Fruit fly (Drosophila melanogaster) whole organism, wandering third instar larva: ENCODE results near the gene CG11562.

Source experiments
- Abd-B ChIP-seq: fragments of >200 bp; optimal IDR thresholded peaks from 2 replicates; lab custom pipeline; 2017; ENCODE audit warnings: missing biosample characterization, missing genetic modification characterization
- CG32264 ChIP-seq: fragments of 200-800 bp; sonication (Bioruptor generic); optimal IDR thresholded peaks from 2 replicates; lab custom pipeline; 2016; ENCODE audit warnings: missing biosample characterization, missing genetic modification characterization
- CrebA ChIP-seq: fragments of 200-800 bp; sonication (Bioruptor generic); optimal IDR thresholded peaks from 2 replicates; lab custom pipeline; 2016; ENCODE audit warnings: missing biosample characterization, mild to moderate bottlenecking, missing genetic modification characterization, borderline replicate concordance
- Dfd ChIP-seq: fragments of >200 bp; optimal IDR thresholded peaks from 2 replicates; lab custom pipeline; 2017; ENCODE audit warnings: missing biosample characterization, missing genetic modification characterization
- GATAd ChIP-seq: sonication (Bioruptor generic); optimal IDR thresholded peaks from 2 replicates; lab custom pipeline; 2016; ENCODE audit warnings: missing biosample characterization, missing genetic modification characterization
- Hr83 ChIP-seq: fragments of 200-300 bp; sonication (Bioruptor generic); optimal IDR thresholded peaks from 2 replicates; lab custom pipeline; 2016; ENCODE audit warnings: missing biosample characterization, mild to moderate bottlenecking, missing genetic modification characterization, moderate library complexity; ENCODE audit not compliant: poor library complexity, severe bottlenecking
- Mio ChIP-seq: sonication (Bioruptor generic); optimal IDR thresholded peaks from 2 replicates; lab custom pipeline; 2016; ENCODE audit warnings: missing biosample characterization, missing genetic modification characterization
- N ChIP-seq: fragments of >200 bp; optimal IDR thresholded peaks from 2 replicates; lab custom pipeline; 2018; ENCODE audit warnings: missing biosample characterization, missing external identifiers, missing genetic modification characterization
- Rel ChIP-seq, 2 experiments: fragments of 200-800 bp; sonication (Bioruptor generic) in 1 of 2; optimal IDR thresholded peaks; 2 replicates in 1 of 2; 3 replicates in 1 of 2; lab custom pipeline; 2016 to 2019; ENCODE audit warnings: mild to moderate bottlenecking in 2 of 2, missing biosample characterization in 2 of 2, missing genetic modification characterization in 2 of 2, moderate library complexity in 1 of 2
- Vsx2 ChIP-seq: fragments of 200-300, 225-300 bp; sonication (Bioruptor generic); optimal IDR thresholded peaks from 2 replicates; lab custom pipeline; 2018; ENCODE audit warnings: missing biosample characterization, missing genetic modification characterization; ENCODE audit not compliant: partially characterized antibody
- brk ChIP-seq: fragments of 200-800 bp; sonication (Bioruptor generic); optimal IDR thresholded peaks from 2 replicates; lab custom pipeline; 2016; ENCODE audit warnings: missing biosample characterization, mild to moderate bottlenecking, missing genetic modification characterization
- dl ChIP-seq, 2 experiments: fragments of 175-275, 200-275 bp in 1 of 2; fragments of 200-275 bp in 1 of 2; sonication (Bioruptor generic); optimal IDR thresholded peaks; lab custom pipeline; 2018; ENCODE audit warnings: mild to moderate bottlenecking in 2 of 2, missing biosample characterization in 2 of 2, missing genetic modification characterization in 2 of 2, moderate library complexity in 2 of 2; ENCODE audit not compliant: partially characterized antibody in 2 of 2, insufficient read depth in 1 of 2
- dsf ChIP-seq: sonication (Bioruptor generic); optimal IDR thresholded peaks from 2 replicates; lab custom pipeline; 2016; ENCODE audit warnings: missing biosample characterization, missing genetic modification characterization, borderline replicate concordance
- ey ChIP-seq: fragments of 200-800 bp; sonication (Bioruptor generic); optimal IDR thresholded peaks from 2 replicates; lab custom pipeline; 2016; ENCODE audit warnings: missing biosample characterization, missing genetic modification characterization
- foxo ChIP-seq, 2 experiments: fragments of 200-800 bp; sonication (Bioruptor generic); optimal IDR thresholded peaks; 2 replicates in 1 of 2; 3 replicates in 1 of 2; lab custom pipeline; 2016 to 2017; ENCODE audit warnings: missing biosample characterization in 2 of 2, missing genetic modification characterization in 2 of 2
- fru ChIP-seq: fragments of 200-800 bp; sonication (Bioruptor generic); optimal IDR thresholded peaks from 3 replicates; lab custom pipeline; 2016; ENCODE audit warnings: missing biosample characterization, mild to moderate bottlenecking, missing genetic modification characterization
- jim ChIP-seq: fragments of 175-275, 200-325 bp; sonication (Bioruptor generic); optimal IDR thresholded peaks from 2 replicates; lab custom pipeline; 2016; ENCODE audit warnings: missing biosample characterization, mild to moderate bottlenecking, missing genetic modification characterization
- pan ChIP-seq: fragments of >200 bp; optimal IDR thresholded peaks from 2 replicates; lab custom pipeline; 2017
- psq ChIP-seq: fragments of 200-800 bp; sonication (Bioruptor generic); optimal IDR thresholded peaks from 3 replicates; lab custom pipeline; 2017; ENCODE audit warnings: missing biosample characterization, mild to moderate bottlenecking, missing genetic modification characterization, moderate library complexity
- rgr ChIP-seq: fragments of 200-800 bp; sonication (Bioruptor generic); optimal IDR thresholded peaks from 3 replicates; lab custom pipeline; 2016; ENCODE audit warnings: missing biosample characterization, mild to moderate bottlenecking, missing genetic modification characterization
- sage ChIP-seq: fragments of 200-800 bp; sonication (Bioruptor generic); optimal IDR thresholded peaks from 2 replicates; lab custom pipeline; 2016; ENCODE audit warnings: missing biosample characterization, mild to moderate bottlenecking, missing genetic modification characterization
- sv ChIP-seq: fragments of 200-800 bp; sonication (Bioruptor generic); optimal IDR thresholded peaks from 3 replicates; lab custom pipeline; 2016; ENCODE audit warnings: missing biosample characterization, missing genetic modification characterization
- tai ChIP-seq: sonication (Bioruptor generic); optimal IDR thresholded peaks from 2 replicates; lab custom pipeline; 2016; ENCODE audit warnings: missing biosample characterization, missing genetic modification characterization
- woc ChIP-seq: sonication (Bioruptor generic); optimal IDR thresholded peaks from 2 replicates; lab custom pipeline; 2016; ENCODE audit warnings: missing biosample characterization, mild to moderate bottlenecking, missing genetic modification characterization

The CG11562 gene

DNA sequence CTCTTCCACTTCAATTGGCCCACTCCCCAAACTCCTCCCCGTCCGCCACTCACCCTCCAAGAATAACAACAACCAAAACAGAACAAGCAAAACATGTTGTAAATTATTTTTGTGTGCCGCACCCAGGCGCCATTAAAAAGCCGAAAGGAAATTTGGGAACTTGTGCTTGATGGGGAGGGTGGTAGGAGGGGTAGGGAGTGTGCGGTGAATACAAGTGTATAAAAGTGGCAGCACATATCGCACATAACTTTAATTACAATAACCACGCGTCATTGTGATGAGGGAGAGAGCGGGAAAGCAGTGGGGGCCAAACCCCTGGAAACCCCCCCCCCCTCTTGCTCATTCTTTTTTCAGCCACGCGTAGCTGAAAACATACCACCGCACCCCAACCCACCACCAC, 14.9 kb downstream of the CG11562 start:
- TF ChIP-seq Dfd (GFP tag; lab: Kevin White, UChicago) (no peak), jim (GFP tag; lab: Kevin White, UChicago) (no peak), dl (GFP tag; optimal IDR thresholded peaks at IDR 0.05; lab: Kevin White, UChicago; ENCODE audit: insufficient read depth in 1 of 2, partially characterized antibody in 2 of 2) (no peak), Abd-B (GFP tag; lab: Kevin White, UChicago) (no peak), brk (no peak)

DNA sequence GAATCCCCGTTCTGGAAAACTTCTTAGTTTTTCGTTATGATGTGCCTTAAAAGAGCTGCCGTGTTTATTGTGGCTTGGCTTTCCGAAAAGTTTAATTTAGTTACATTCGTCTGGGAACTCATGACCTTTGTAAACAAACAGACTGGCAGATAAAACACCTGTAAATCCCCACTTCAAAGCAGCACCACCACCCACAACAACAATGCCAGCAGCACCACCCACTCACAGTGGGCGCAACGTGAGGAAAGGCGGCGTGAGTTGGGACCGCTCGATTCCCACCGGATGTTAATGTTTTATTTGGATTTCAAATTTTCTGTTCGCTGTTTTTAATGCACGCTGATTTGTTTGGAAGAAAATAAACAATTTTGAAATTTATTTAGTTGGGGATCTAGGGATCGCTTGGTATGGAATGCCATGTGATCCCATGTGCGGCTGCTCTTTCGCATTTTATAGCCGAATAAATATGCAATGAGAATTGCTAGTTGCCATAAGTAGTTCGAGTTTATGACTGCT, 16.0 kb downstream of the CG11562 start:
- TF ChIP-seq sv (GFP tag; lab: Kevin White, UChicago) (no peak), rgr (GFP tag; lab: Kevin White, UChicago) (no peak), CrebA (GFP tag; lab: Kevin White, UChicago) (no peak), sage (GFP tag; lab: Kevin White, UChicago) (no peak), Mio (GFP tag; lab: Kevin White, UChicago) (no peak), Vsx2 (GFP tag; lab: Kevin White, UChicago) (no peak)

DNA sequence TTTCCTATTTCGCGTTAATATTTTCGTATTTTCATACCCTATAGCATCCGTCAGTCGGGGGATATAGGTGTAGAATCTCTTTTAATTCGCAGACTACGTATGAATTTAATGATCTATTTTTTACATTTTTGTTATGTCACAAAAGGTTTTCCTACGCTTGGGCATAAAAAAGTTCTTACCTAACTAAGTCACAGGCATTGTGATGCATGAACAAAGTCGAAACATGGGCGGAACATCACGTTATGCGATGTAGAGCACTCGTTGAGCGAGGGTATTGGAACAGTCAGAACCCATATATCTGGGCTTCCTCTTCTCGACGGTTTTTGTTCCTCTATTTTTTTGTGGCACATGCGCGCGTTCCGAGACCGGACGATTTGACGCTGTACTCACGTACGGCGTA, 17.0 kb downstream of the CG11562 start:
- TF ChIP-seq woc (GFP tag; lab: Kevin White, UChicago) (peak; percentile 15), ey (no peak), GATAd (GFP tag; lab: Kevin White, UChicago) (no peak), pan (lab: Kevin White, UChicago) (peak; percentile 39), fru (no peak)

DNA sequence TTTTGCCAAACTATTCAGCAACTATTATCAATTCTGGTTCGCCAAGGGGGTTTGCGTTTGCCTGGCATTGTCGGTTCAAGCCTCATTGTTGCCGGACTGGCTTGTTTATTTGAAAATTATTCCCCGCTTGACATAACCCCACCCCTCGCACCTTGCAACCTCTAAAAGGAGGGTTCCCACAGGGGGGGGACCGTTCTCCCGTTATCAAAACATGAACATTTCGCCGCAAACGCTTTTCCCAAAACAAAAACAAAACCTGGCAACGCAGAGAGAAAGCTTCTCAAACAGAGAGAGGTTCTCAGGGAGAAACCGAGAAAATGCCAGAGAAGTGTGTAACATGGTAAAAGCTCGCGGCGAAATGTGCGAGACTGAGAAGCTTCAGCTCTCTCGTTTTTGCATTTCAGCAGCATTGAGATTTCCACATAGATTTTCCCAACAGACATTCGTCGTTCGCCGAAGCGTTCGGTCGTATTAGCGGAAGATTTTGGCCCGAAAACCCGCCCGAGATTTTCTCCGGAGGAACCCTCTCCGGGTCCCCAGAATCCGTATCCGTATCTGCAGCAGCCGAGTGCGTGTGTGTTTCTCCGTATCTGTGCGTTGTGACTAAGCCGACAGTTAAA, 17.7 kb downstream of the CG11562 start:
- TF ChIP-seq N (GFP tag; lab: Kevin White, UChicago) (no peak), Vsx2 (GFP tag; lab: Kevin White, UChicago) (peak; percentile 14)

DNA sequence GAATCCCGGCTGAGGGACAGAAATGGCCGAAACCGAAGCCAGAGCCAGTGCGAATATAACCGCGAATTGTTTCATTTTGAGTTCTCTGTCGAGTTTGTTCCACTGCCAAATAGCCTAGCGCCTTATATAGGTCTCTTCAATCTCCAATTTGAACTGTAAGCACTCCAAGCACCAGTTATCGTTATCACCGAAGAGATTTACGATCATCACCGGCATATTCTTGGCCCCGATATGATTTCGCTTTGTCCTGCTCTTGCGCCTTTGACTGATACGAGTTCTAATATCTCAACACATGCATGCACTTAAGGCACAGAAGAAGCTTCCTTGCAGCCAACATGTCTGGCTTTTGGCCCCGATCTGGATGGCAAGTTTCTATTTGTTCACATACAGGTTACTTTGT, 26.9 kb downstream of the CG11562 start, which contains the start of gene CG11912:
TSS of gene CG11912 (minus strand) at position 101 of the 400 bp plus-strand sequence.
- TF ChIP-seq Mio (GFP tag; lab: Kevin White, UChicago) (no peak), Rel (GFP tag; optimal IDR thresholded peaks at IDR 0.05; lab: Kevin White, UChicago) (no peak), Rel (tag; optimal IDR thresholded peaks at IDR 0.05; lab: Kevin White, UChicago) (peak; percentile 85)

DNA sequence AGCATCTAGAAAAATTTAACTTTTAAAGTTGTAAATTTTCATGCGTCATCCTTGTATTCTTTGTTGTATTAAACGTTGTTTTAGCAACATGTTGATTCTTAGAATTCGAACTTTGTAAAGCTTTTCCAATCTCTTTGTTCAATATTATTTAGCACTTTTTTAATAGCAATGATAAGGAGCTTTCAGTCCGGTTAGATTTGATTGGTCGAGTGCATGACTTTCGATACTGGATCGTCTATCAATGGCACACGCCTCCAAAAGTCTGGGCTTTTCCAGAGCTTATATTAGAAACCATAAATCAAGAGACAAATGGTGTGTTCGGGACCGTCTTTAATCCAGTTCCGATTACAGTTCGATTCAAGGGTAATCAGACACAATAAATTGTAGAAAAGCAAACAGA, 27.5 kb downstream of the CG11562 start:
- TF ChIP-seq dsf (GFP tag; lab: Kevin White, UChicago) (no peak), N (GFP tag; lab: Kevin White, UChicago) (no peak)

DNA sequence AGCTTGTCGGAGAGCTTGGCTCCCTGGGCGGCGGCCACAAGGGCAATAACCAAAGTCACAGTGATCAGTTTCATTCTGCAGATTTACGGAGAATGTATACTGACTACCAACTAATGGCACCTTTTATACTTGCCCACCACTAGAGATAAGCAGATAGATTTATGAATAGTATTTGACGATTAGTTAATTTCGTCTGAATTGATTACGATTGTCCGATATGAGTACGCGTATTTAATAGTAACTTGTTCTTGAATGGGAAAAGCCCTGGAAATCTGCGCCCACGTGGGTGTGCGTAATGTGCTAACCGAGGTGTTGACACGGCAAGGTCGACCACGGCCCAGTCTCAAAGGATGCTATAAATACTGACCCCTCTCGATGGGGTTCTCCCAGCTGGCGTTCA, 28.9 kb downstream of the CG11562 start, which contains the start of gene CG11911:
TSS of gene CG11911 (minus strand) at position 101 of the 400 bp plus-strand sequence.
- TF ChIP-seq Hr83 (GFP tag; lab: Kevin White, UChicago): no peak
- no peak for TF ChIP-seq tai (GFP tag; lab: Kevin White, UChicago)
- no peak for TF ChIP-seq CG32264
- no peak for TF ChIP-seq dl (GFP tag; optimal IDR thresholded peaks at IDR 0.05; lab: Kevin White, UChicago; ENCODE audit: insufficient read depth in 1 of 2, partially characterized antibody in 2 of 2)
- no peak for TF ChIP-seq Rel (GFP tag; optimal IDR thresholded peaks at IDR 0.05; lab: Kevin White, UChicago)
- TF ChIP-seq Rel (tag; optimal IDR thresholded peaks at IDR 0.05; lab: Kevin White, UChicago): no peak
- no peak for TF ChIP-seq pan (lab: Kevin White, UChicago)
- TF ChIP-seq Mio (GFP tag; lab: Kevin White, UChicago): no peak
- no peak for TF ChIP-seq N (GFP tag; lab: Kevin White, UChicago)
- TF ChIP-seq foxo (GFP tag; optimal IDR thresholded peaks at IDR 0.05; lab: Kevin White, UChicago): no peak
- no peak for TF ChIP-seq psq (GFP tag; lab: Kevin White, UChicago)
- no peak for TF ChIP-seq dsf (GFP tag; lab: Kevin White, UChicago)
